Worm (Caenorhabditis elegans) whole organism, L4/young adult: ENCODE data around the gene T24C2.3.

Source experiments
- W03F9.2 ChIP-seq: fragments of 150-350 bp; optimal IDR thresholded peaks from 2 replicates; lab custom pipeline; 2014; ENCODE audit warnings: missing biosample characterization, missing genetic modification characterization
- dao-5 ChIP-seq: sonication (generic microtip); optimal IDR thresholded peaks from 2 replicates; lab custom pipeline; 2016; ENCODE audit warnings: missing genotype, missing genetic modification characterization, moderate library complexity, missing compliant biosample characterization
- him-1 ChIP-seq: sonication (generic microtip); optimal IDR thresholded peaks from 2 replicates; lab custom pipeline; 2016; ENCODE audit warnings: missing genotype, missing genetic modification reagents, missing genetic modification characterization, missing compliant biosample characterization

DNA sequence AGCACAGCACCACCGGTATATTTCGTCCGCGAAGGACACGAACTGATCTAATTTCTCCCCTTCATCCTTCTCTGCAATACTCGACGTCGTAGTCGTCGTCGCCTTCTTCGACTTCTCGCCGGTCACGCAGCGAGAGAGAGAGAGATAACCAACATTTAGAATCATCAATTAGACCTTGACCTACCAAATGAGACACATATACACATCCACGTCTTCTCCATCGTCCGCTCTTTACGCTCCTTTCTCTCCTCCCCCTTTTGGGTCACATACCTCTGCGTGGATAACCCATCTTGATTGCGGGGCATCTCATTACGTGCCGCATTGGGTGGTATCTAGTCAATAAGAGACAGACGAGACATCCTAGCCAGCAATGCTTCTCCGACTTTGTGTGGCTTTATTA is 38.1 kb downstream of the T24C2.3 start, which contains the start of gene sym-1:
- no peak for TF ChIP-seq him-1 (tag; lab: Kevin White, UChicago)
- no peak for TF ChIP-seq dao-5 (tag; lab: Kevin White, UChicago)
- TF ChIP-seq W03F9.2 (tag; lab: Kevin White, UChicago): no peak
